Worm (Caenorhabditis elegans) whole organism, L1 larva: ENCODE results near the gene cyh-1.

Experiments used
- C16A3.4 ChIP-seq: fragments of 150-350 bp; optimal IDR thresholded peaks from 2 replicates; lab custom pipeline; 2014; ENCODE audit warnings: missing biosample characterization, missing genetic modification characterization
- F16B12.6 ChIP-seq: fragments of 150-350 bp; optimal IDR thresholded peaks from 2 replicates; lab custom pipeline; 2014; ENCODE audit warnings: missing biosample characterization, missing genetic modification characterization
- Y116A8C.19 ChIP-seq: sonication (generic microtip); optimal IDR thresholded peaks from 2 replicates; lab custom pipeline; 2016; ENCODE audit warnings: missing compliant biosample characterization, missing genetic modification characterization, borderline replicate concordance
- aha-1 ChIP-seq: fragments of 150-350 bp; optimal IDR thresholded peaks from 2 replicates; lab custom pipeline; 2014; ENCODE audit warnings: missing biosample characterization, missing genetic modification characterization
- aly-2 ChIP-seq: fragments of 150-350 bp; optimal IDR thresholded peaks from 2 replicates; lab custom pipeline; 2014; ENCODE audit warnings: missing biosample characterization, missing genetic modification characterization
- blmp-1 ChIP-seq: fragments of 150-350 bp; optimal IDR thresholded peaks from 2 replicates; lab custom pipeline; 2014; ENCODE audit warnings: missing biosample characterization, missing genetic modification characterization
- ceh-63 ChIP-seq: fragments of 200-800 bp; sonication (Bioruptor generic); optimal IDR thresholded peaks from 2 replicates; lab custom pipeline; 2018; ENCODE audit warnings: mild to moderate bottlenecking, missing genetic modification characterization, missing compliant biosample characterization
- ceh-88 ChIP-seq: fragments of 200-800 bp; sonication (Bioruptor generic); IDR thresholded peaks from 2 replicates; pipeline ENCODE4 v1.3.6; 2022; ENCODE audit warnings: missing genetic modification characterization, missing compliant biosample characterization
- ceh-90 ChIP-seq: sonication (generic microtip); optimal IDR thresholded peaks from 2 replicates; lab custom pipeline; 2016; ENCODE audit warnings: missing genetic modification characterization, missing compliant biosample characterization
- ces-1 ChIP-seq: fragments of 150-350 bp; optimal IDR thresholded peaks from 2 replicates; lab custom pipeline; 2014; ENCODE audit warnings: missing biosample characterization, missing genetic modification reagents, missing genetic modification characterization
- dpl-1 ChIP-seq, 3 experiments: fragments of 150-350 bp in 2 of 3; sonication (generic microtip) in 1 of 3; optimal IDR thresholded peaks; 2 replicates each; lab custom pipeline; 2014 to 2017; ENCODE audit warnings: missing biosample characterization in 3 of 3, missing genetic modification characterization in 3 of 3, missing genetic modification reagents in 3 of 3
- efl-1 ChIP-seq, 4 experiments: fragments of 150-350 bp; optimal IDR thresholded peaks in 3 of 4; peaks in 1 of 4; 1 replicate in 1 of 4; 2 replicates in 3 of 4; lab custom pipeline; 2014; ENCODE audit warnings: missing biosample characterization in 2 of 4, missing genetic modification characterization in 2 of 4, missing genetic modification reagents in 2 of 4
- efl-3 ChIP-seq: fragments of 200-800 bp; sonication (Bioruptor generic); optimal IDR thresholded peaks from 2 replicates; lab custom pipeline; 2018; ENCODE audit warnings: mild to moderate bottlenecking, missing genetic modification characterization, missing compliant biosample characterization
- elt-2 ChIP-seq: sonication (generic microtip); optimal IDR thresholded peaks from 2 replicates; lab custom pipeline; 2016; ENCODE audit warnings: missing genetic modification characterization, mild to moderate bottlenecking, inconsistent platforms, missing compliant biosample characterization, missing genetic modification reagents
- elt-3 ChIP-seq, 6 experiments: fragments of 150-350 bp in 1 of 6; sonication (generic microtip); optimal IDR thresholded peaks; 2 replicates each; lab custom pipeline; 2017 to 2018; ENCODE audit warnings: missing biosample characterization in 6 of 6, missing genetic modification characterization in 6 of 6, inconsistent platforms in 1 of 6
- ets-5 ChIP-seq: fragments of 200-800 bp; sonication (Bioruptor generic); IDR thresholded peaks from 2 replicates; pipeline ENCODE4 v1.3.6; 2022; ENCODE audit warnings: missing genetic modification characterization, missing compliant biosample characterization
- fos-1 ChIP-seq: fragments of 150-350 bp; optimal IDR thresholded peaks from 2 replicates; lab custom pipeline; 2014; ENCODE audit warnings: missing biosample characterization, missing genetic modification characterization
- grh-1 ChIP-seq: fragments of 200-800 bp; sonication (Bioruptor generic); IDR thresholded peaks from 2 replicates; pipeline ENCODE4 v1.3.6; 2022; ENCODE audit warnings: missing genetic modification reagents, missing genetic modification characterization, missing compliant biosample characterization
- isw-1 ChIP-seq: fragments of 200-800 bp; sonication (Bioruptor generic); IDR thresholded peaks from 2 replicates; pipeline ENCODE4 v1.3.6; 2022; ENCODE audit warnings: missing genetic modification characterization, missing compliant biosample characterization
- jun-1 ChIP-seq: fragments of 150-350 bp; optimal IDR thresholded peaks from 2 replicates; lab custom pipeline; 2014; ENCODE audit warnings: missing biosample characterization, missing genetic modification reagents, missing genetic modification characterization
- lin-15B ChIP-seq: fragments of 150-350 bp; sonication (generic microtip); optimal IDR thresholded peaks from 3 replicates; lab custom pipeline; 2014; ENCODE audit warnings: missing biosample characterization, missing genetic modification characterization
- lsy-2 ChIP-seq, 2 experiments: fragments of 150-350 bp; optimal IDR thresholded peaks; 2 replicates each; lab custom pipeline; 2014; ENCODE audit warnings: missing biosample characterization in 2 of 2, missing genetic modification characterization in 2 of 2
- mep-1 ChIP-seq: fragments of 150-350 bp; optimal IDR thresholded peaks from 2 replicates; lab custom pipeline; 2014; ENCODE audit warnings: missing biosample characterization, missing genetic modification characterization
- nhr-11 ChIP-seq: fragments of 150-350 bp; optimal IDR thresholded peaks from 2 replicates; lab custom pipeline; 2014; ENCODE audit warnings: missing biosample characterization, missing genetic modification characterization
- nhr-237 ChIP-seq: fragments of 150-350 bp; optimal IDR thresholded peaks from 2 replicates; lab custom pipeline; 2014; ENCODE audit warnings: missing biosample characterization, missing genetic modification characterization
- nhr-28 ChIP-seq: fragments of 150-350 bp; optimal IDR thresholded peaks from 2 replicates; lab custom pipeline; 2014; ENCODE audit warnings: missing biosample characterization, missing genetic modification characterization
- nhr-47 ChIP-seq: sonication (generic microtip); optimal IDR thresholded peaks from 2 replicates; lab custom pipeline; 2016; ENCODE audit warnings: mild to moderate bottlenecking, missing genetic modification characterization, moderate library complexity, missing compliant biosample characterization
- nhr-71 ChIP-seq: sonication (generic microtip); optimal IDR thresholded peaks from 2 replicates; lab custom pipeline; 2016; ENCODE audit warnings: mild to moderate bottlenecking, missing genetic modification characterization, moderate library complexity, missing compliant biosample characterization
- nhr-76 ChIP-seq: sonication (generic microtip); optimal IDR thresholded peaks from 2 replicates; lab custom pipeline; 2017; ENCODE audit warnings: missing biosample characterization, missing genetic modification characterization
- nhr-77 ChIP-seq: fragments of 150-350 bp; optimal IDR thresholded peaks from 2 replicates; lab custom pipeline; 2014; ENCODE audit warnings: missing biosample characterization, missing genetic modification characterization
- nhr-84 ChIP-seq: sonication (generic microtip); optimal IDR thresholded peaks from 2 replicates; lab custom pipeline; 2017; ENCODE audit warnings: missing biosample characterization, missing genetic modification characterization
- nhr-90 ChIP-seq: sonication (generic microtip); optimal IDR thresholded peaks from 2 replicates; lab custom pipeline; 2016; ENCODE audit warnings: mild to moderate bottlenecking, missing genetic modification characterization, missing compliant biosample characterization; ENCODE audit not compliant: poor library complexity
- pqm-1 ChIP-seq: sonication (generic microtip); optimal IDR thresholded peaks from 3 replicates; lab custom pipeline; 2017; ENCODE audit warnings: missing biosample characterization, missing genetic modification characterization
- rnt-1 ChIP-seq: sonication (generic microtip); optimal IDR thresholded peaks from 2 replicates; lab custom pipeline; 2016; ENCODE audit warnings: mild to moderate bottlenecking, missing genetic modification characterization, moderate library complexity, missing compliant biosample characterization
- snpc-4 ChIP-seq: fragments of 150-350 bp; optimal IDR thresholded peaks from 2 replicates; lab custom pipeline; 2014; ENCODE audit warnings: missing biosample characterization, missing genetic modification characterization
- sup-37 ChIP-seq: fragments of 200-800 bp; sonication (Bioruptor generic); optimal IDR thresholded peaks from 2 replicates; lab custom pipeline; 2018; ENCODE audit warnings: mild to moderate bottlenecking, missing genetic modification characterization, missing compliant biosample characterization
- tbx-2 ChIP-seq: sonication (generic microtip); optimal IDR thresholded peaks from 2 replicates; lab custom pipeline; 2016; ENCODE audit warnings: missing genetic modification characterization, missing compliant biosample characterization
- tlp-1 ChIP-seq: fragments of 150-350 bp; optimal IDR thresholded peaks from 2 replicates; lab custom pipeline; 2014; ENCODE audit warnings: missing biosample characterization, missing genetic modification characterization
- unc-62 ChIP-seq: fragments of 150-350 bp; optimal IDR thresholded peaks from 2 replicates; lab custom pipeline; 2014; ENCODE audit warnings: missing biosample characterization, missing genetic modification reagents, missing genetic modification characterization
- unc-98 ChIP-seq: fragments of 200-800 bp; sonication (Bioruptor generic); IDR thresholded peaks from 2 replicates; pipeline ENCODE4 v1.3.6; 2022; ENCODE audit warnings: missing genetic modification characterization, missing compliant biosample characterization
- xbp-1 ChIP-seq: sonication (generic microtip); optimal IDR thresholded peaks from 2 replicates; lab custom pipeline; 2016; ENCODE audit warnings: missing genetic modification characterization, missing compliant biosample characterization
- ztf-11 ChIP-seq, 2 experiments: sonication (generic microtip); optimal IDR thresholded peaks; 2 replicates each; lab custom pipeline; 2016 to 2017; ENCODE audit warnings: missing genetic modification characterization in 2 of 2, missing biosample characterization in 1 of 2, missing compliant biosample characterization in 1 of 2
- ztf-4 ChIP-seq: fragments of 150-350 bp; optimal IDR thresholded peaks from 2 replicates; lab custom pipeline; 2014; ENCODE audit warnings: missing biosample characterization, missing genetic modification characterization

The cyh-1 gene

ce11 chrII:3502520-3503323, 2.1 kb upstream of the cyh-1 start, which contains the start of the genes col-71 and Y49F6B.2 (continued):
- TF ChIP-seq lin-15B (tag; lab: Kevin White, UChicago): peak; percentile 90
- TF ChIP-seq rnt-1: peak; percentile 98
- peak; percentile 85 for TF ChIP-seq ces-1 (GFP tag; lab: Kevin White, UChicago)
- no peak for TF ChIP-seq tlp-1
- peak; percentile 84 to 85 for TF ChIP-seq lsy-2 (tag; optimal IDR thresholded peaks at IDR 0.05; lab: Kevin White, UChicago)
- no peak for TF ChIP-seq ets-5 (GFP tag; lab: Robert Waterston, UW)
- TF ChIP-seq F16B12.6 (tag; lab: Kevin White, UChicago): peak; percentile 66
- no peak for TF ChIP-seq ztf-4 (tag; lab: Kevin White, UChicago)
- TF ChIP-seq aly-2: peak; percentile 21
- peak; percentile 11 for TF ChIP-seq nhr-77 (tag; lab: Kevin White, UChicago)
- TF ChIP-seq blmp-1 (tag; lab: Kevin White, UChicago): peak; percentile 57
- no peak for TF ChIP-seq nhr-28 (tag; lab: Kevin White, UChicago)
- peak; percentile 22 for TF ChIP-seq nhr-11 (tag; lab: Kevin White, UChicago)
- TF ChIP-seq dpl-1 (GFP tag; optimal IDR thresholded peaks at IDR 0.05; lab: Kevin White, UChicago): peak; percentile 65 to 79 (median 74)
- TF ChIP-seq nhr-76 (tag; lab: Kevin White, UChicago): no peak
- no peak for TF ChIP-seq pqm-1 (tag; lab: Kevin White, UChicago)
- peak; percentile 74 for TF ChIP-seq isw-1
- peak; percentile 85 for TF ChIP-seq mep-1 (tag; lab: Kevin White, UChicago)
- peak; percentile 40 for TF ChIP-seq nhr-237
- no peak for TF ChIP-seq aha-1 (tag; lab: Kevin White, UChicago)
- TF ChIP-seq ceh-63: no peak
- TF ChIP-seq snpc-4 (tag; lab: Kevin White, UChicago): peak; percentile 58
- TF ChIP-seq elt-3 (tag; optimal IDR thresholded peaks at IDR 0.05; lab: Kevin White, UChicago): peak in 2 of 6 experiments; percentile 21 to 40
- TF ChIP-seq sup-37 (GFP tag; lab: Kevin White, UChicago): no peak
- peak; percentile 31 for TF ChIP-seq jun-1
- no peak for TF ChIP-seq unc-62 (GFP tag; lab: Kevin White, UChicago)
- TF ChIP-seq fos-1: peak; percentile 64
- peak; percentile 89 for TF ChIP-seq tbx-2 (tag; lab: Kevin White, UChicago)
- peak; percentile 72 for TF ChIP-seq C16A3.4 (tag; lab: Kevin White, UChicago)
- peak; percentile 87 for TF ChIP-seq xbp-1
- peak; percentile 32 for TF ChIP-seq Y116A8C.19 (tag; lab: Kevin White, UChicago)
- no peak for TF ChIP-seq efl-3 (GFP tag; lab: Kevin White, UChicago)
- peak in 1 of 2 experiments; percentile 90 for TF ChIP-seq ztf-11 (tag; optimal IDR thresholded peaks at IDR 0.05; lab: Kevin White, UChicago)
- TF ChIP-seq nhr-84 (tag; lab: Kevin White, UChicago): no peak
- peak; percentile 90 for TF ChIP-seq nhr-47 (tag; lab: Kevin White, UChicago)
- TF ChIP-seq ceh-88 (GFP tag; lab: Robert Waterston, UW): peak; percentile 41; the same call in 1 of the 2 replicates
- peak; percentile 78 to 79 for TF ChIP-seq efl-1 (optimal IDR thresholded peaks at IDR 0.05; lab: Kevin White, UChicago)
- TF ChIP-seq efl-1 (GFP tag; optimal IDR thresholded peaks at IDR 0.05 in 1 of 2; lab: Kevin White, UChicago): peak; percentile 80 to 97
- TF ChIP-seq nhr-71 (tag; lab: Kevin White, UChicago): peak; percentile 87
- TF ChIP-seq unc-98 (GFP tag; lab: Robert Waterston, UW): peak; percentile 80
- peak; percentile 57 for TF ChIP-seq grh-1 (GFP tag; lab: Robert Waterston, UW)
- peak; percentile 68 for TF ChIP-seq elt-2 (tag; lab: Kevin White, UChicago)
- peak; percentile 91 for TF ChIP-seq ceh-90
- peak; percentile 89 for TF ChIP-seq nhr-90 (tag; lab: Kevin White, UChicago)
